Fruit fly (Drosophila melanogaster) whole organism, embryonic: Measurements from ENCODE around the gene CG34163.

Experiments used
- CG6272 ChIP-seq: fragments of 200-800 bp; sonication (Bioruptor generic); IDR thresholded peaks from 2 replicates; pipeline ENCODE4 v1.3.6; 2022; ENCODE audit warnings: missing biosample characterization, missing genetic modification characterization
- CG8478 ChIP-seq: fragments of >200 bp; optimal IDR thresholded peaks from 2 replicates; lab custom pipeline; 2018
- NfI ChIP-seq: fragments of 200-800 bp; sonication (Bioruptor generic); optimal IDR thresholded peaks from 3 replicates; lab custom pipeline; 2018; ENCODE audit warnings: missing biosample characterization, mild to moderate bottlenecking, missing genetic modification characterization, moderate library complexity
- YL-1 ChIP-seq: fragments of 200-800 bp; sonication (Bioruptor generic); optimal IDR thresholded peaks from 3 replicates; lab custom pipeline; 2017; ENCODE audit warnings: missing biosample characterization, mild to moderate bottlenecking, missing genetic modification characterization
- seq ChIP-seq: fragments of 200-800 bp; sonication (Bioruptor generic); IDR thresholded peaks from 2 replicates; pipeline ENCODE4 v1.3.6; 2022; ENCODE audit warnings: missing biosample characterization, missing genetic modification characterization

dm6 chr2L:11970343-11970742 lies 17.7 kb upstream of the CG34163 start:
- no peak for TF ChIP-seq YL-1
- TF ChIP-seq CG6272 (GFP tag; lab: Robert Waterston, UW) = no peak
- no peak for TF ChIP-seq CG8478 (lab: Kevin White, UChicago)
- TF ChIP-seq seq (GFP tag; lab: Robert Waterston, UW) = no peak
- no peak for TF ChIP-seq NfI (GFP tag; lab: Kevin White, UChicago)
